Fruit fly (Drosophila melanogaster) S2 (cell line): ENCODE data around the gene Cpr65Eb.

Experiments used
- CG8478 ChIP-seq: fragments of >200 bp; optimal IDR thresholded peaks from 2 replicates; lab custom pipeline; 2018
- CTCF ChIP-seq, 2 experiments: fragments of >200 bp; optimal IDR thresholded peaks; 2 replicates each; lab custom pipeline; 2018

DNA sequence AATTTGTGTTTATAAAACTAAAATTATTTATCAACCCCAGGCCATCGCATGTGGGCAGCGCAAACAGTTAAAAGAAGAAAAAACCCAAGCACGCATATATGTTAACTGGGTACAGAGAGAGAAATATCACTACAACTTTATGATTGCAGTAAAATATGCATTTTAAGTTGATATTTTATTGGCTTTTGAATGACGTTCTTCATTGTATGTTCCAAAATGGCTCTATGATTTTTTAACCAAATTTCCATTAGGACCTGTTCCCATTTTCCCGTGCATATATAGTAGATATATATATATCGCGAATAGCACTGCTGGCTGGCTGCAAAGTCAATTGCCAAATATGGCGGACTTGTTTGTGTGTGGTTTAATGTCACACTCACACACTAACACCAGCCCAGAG lies 7.9 kb upstream of the Cpr65Eb start:
- no peak for TF ChIP-seq CG8478
- no peak for TF ChIP-seq CTCF (optimal IDR thresholded peaks at IDR 0.05; lab: Kevin White, UChicago)
